Worm (Caenorhabditis elegans) whole organism, L4 larva: ENCODE measurements around the gene jmjd-3.3.

Experiments used
- F10B5.3 ChIP-seq: sonication (generic microtip); optimal IDR thresholded peaks from 2 replicates; lab custom pipeline; 2016; ENCODE audit warnings: mild to moderate bottlenecking, missing genetic modification characterization, missing compliant biosample characterization
- F26F4.8 ChIP-seq: fragments of 200-800 bp; sonication (Bioruptor generic); conservative IDR thresholded peaks from 2 replicates; pipeline ENCODE4 v1.3.6; 2022; ENCODE audit warnings: missing genetic modification characterization, missing compliant biosample characterization
- R02D3.7 ChIP-seq: fragments of 150-350 bp; sonication (generic microtip); optimal IDR thresholded peaks from 3 replicates; lab custom pipeline; 2014; ENCODE audit warnings: missing biosample characterization, missing genetic modification characterization
- T20F7.1 ChIP-seq: fragments of 200-800 bp; sonication (Bioruptor generic); optimal IDR thresholded peaks from 2 replicates; lab custom pipeline; 2018; ENCODE audit warnings: mild to moderate bottlenecking, missing genetic modification characterization, missing compliant biosample characterization
- ZK546.5 ChIP-seq, 2 experiments: sonication (generic microtip); optimal IDR thresholded peaks; 2 replicates each; lab custom pipeline; 2017; ENCODE audit warnings: missing biosample characterization in 2 of 2, missing genetic modification characterization in 2 of 2
- ama-1 ChIP-seq: fragments of 150-350 bp; optimal IDR thresholded peaks from 2 replicates; lab custom pipeline; 2014; ENCODE audit warnings: inconsistent platforms, mixed read lengths
- ceh-82 ChIP-seq: sonication (generic microtip); optimal IDR thresholded peaks from 2 replicates; lab custom pipeline; 2017; ENCODE audit warnings: missing biosample characterization, missing genetic modification characterization
- lin-13 ChIP-seq: fragments of 150-350 bp; optimal IDR thresholded peaks from 2 replicates; lab custom pipeline; 2014; ENCODE audit warnings: missing biosample characterization, missing genetic modification reagents, missing genetic modification characterization
- nhr-10 ChIP-seq: fragments of 150-350 bp; optimal IDR thresholded peaks from 2 replicates; lab custom pipeline; 2014; ENCODE audit warnings: missing biosample characterization, missing genetic modification characterization
- nhr-11 ChIP-seq: fragments of 150-350 bp; optimal IDR thresholded peaks from 2 replicates; lab custom pipeline; 2014; ENCODE audit warnings: missing biosample characterization, missing genetic modification characterization
- nhr-111 ChIP-seq: fragments of 200-800 bp; sonication (Bioruptor generic); optimal IDR thresholded peaks from 2 replicates; lab custom pipeline; 2018; ENCODE audit warnings: mild to moderate bottlenecking, missing genetic modification characterization, missing compliant biosample characterization
- nhr-6 ChIP-seq: fragments of 150-350 bp; optimal IDR thresholded peaks from 2 replicates; lab custom pipeline; 2014; ENCODE audit warnings: missing biosample characterization, missing genetic modification characterization
- set-16 ChIP-seq: fragments of 200-800 bp; sonication (Bioruptor generic); IDR thresholded peaks from 2 replicates; pipeline ENCODE4 v1.3.6; 2022; ENCODE audit warnings: missing genetic modification reagents, missing genetic modification characterization, missing compliant biosample characterization
- skn-1 ChIP-seq: fragments of 150-350 bp; optimal IDR thresholded peaks from 2 replicates; lab custom pipeline; 2014; ENCODE audit warnings: missing biosample characterization, missing genetic modification characterization

DNA sequence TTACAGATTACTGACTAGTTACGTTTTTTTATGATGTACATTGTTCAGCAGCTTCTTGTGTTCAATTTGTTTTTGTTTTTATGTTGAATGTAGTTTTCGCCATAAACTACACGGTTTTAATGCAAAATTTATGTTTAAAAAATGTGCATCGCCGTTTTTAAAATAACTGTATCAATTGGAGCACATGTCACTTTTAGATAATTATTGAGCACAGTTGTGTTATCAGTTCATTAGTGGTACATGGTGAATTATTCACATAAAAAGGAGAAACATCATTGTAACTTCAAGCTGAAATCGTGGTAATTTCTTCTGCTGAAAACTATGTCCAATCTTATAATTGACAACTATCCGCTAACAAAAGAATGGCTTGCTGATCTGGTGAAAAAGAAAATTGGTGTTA, 23.9 kb upstream of the jmjd-3.3 start:
- TF ChIP-seq set-16 (GFP tag; lab: Robert Waterston, UW) (no peak), lin-13 (GFP tag; lab: Kevin White, UChicago) (no peak), ZK546.5 (tag; optimal IDR thresholded peaks at IDR 0.05; lab: Kevin White, UChicago) (no peak), F26F4.8 (GFP tag; lab: Robert Waterston, UW) (no peak), skn-1 (tag; lab: Kevin White, UChicago) (no peak), F10B5.3 (tag; lab: Kevin White, UChicago) (no peak), ama-1 (lab: Kevin White, UChicago) (no peak), nhr-6 (no peak), T20F7.1 (GFP tag; lab: Kevin White, UChicago) (no peak), nhr-111 (GFP tag; lab: Kevin White, UChicago) (no peak), nhr-10 (tag; lab: Kevin White, UChicago) (no peak), ceh-82 (tag; lab: Kevin White, UChicago) (no peak), nhr-11 (tag; lab: Kevin White, UChicago) (no peak), R02D3.7 (tag; lab: Kevin White, UChicago) (no peak)
